In the genomic region with DNA sequence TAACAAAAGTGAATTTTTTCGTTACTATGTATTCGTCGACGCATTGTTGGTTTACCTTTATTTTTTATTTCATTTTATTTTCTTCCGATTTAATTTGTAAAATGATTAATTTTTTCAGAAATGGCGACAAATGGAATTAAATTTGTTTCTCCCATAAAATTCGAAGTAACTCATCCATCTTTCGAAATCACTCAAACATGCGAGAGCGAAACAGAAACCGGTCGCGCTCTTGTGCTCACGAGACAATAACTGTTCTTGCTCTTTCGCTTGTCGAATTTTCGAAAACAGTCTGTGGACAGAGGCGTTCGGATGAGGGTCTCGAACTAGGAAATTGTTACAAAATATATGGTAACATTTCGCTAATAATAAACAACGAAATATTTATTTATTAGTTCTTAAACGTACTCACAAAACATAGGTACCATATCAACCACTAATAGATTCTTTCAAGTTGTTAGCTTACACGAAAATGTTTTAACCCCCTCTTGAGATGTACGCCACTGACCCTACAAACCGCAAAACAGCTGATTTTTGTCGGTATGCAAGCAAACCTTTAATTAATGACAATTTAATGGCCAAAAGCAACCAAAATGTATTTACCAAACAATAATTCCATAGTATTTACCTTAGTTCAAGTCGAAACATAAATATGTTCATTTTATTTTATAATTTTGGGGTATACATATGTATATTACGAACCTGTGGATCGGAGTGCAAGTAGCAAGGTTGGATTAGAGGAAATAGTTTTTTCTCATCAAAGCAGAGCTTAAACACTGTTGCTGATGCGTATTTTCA, we compare ENCODE assay signal across 5 fruit fly cellular contexts.
TF ChIP-seq lines count a peak whose summit lies in the region.

No protein-coding gene starts in this region.

- TF ChIP-seq CTCF in whole organism, embryonic (GFP tag; optimal IDR thresholded peaks at IDR 0.05; lab: Kevin White, UChicago): peak; percentile 65

TF ChIP-seq in whole organism, adult, 20 proteins besides CTCF, POLR2A, EP300 and RAD21 (continues in another document):
- TF ChIP-seq Clk (GFP tag; optimal IDR thresholded peaks at IDR 0.05; lab: Kevin White, UChicago) (peak; percentile 83), cic (GFP tag; optimal IDR thresholded peaks at IDR 0.05; lab: Kevin White, UChicago) (peak; percentile 32), Mnt (GFP tag; optimal IDR thresholded peaks at IDR 0.05; lab: Kevin White, UChicago) (peak; percentile 74), cnc (optimal IDR thresholded peaks at IDR 0.05; lab: Kevin White, UChicago) (no peak), CG1620 (GFP tag; optimal IDR thresholded peaks at IDR 0.05; lab: Kevin White, UChicago) (peak; percentile 92), kay (GFP tag; lab: Kevin White, UChicago; ENCODE audit: borderline replicate concordance) (peak; percentile 95), bab1 (GFP tag; optimal IDR thresholded peaks at IDR 0.05; lab: Kevin White, UChicago) (peak; percentile 98), CG7045 (GFP tag; optimal IDR thresholded peaks at IDR 0.05; lab: Kevin White, UChicago) (peak; percentile 97), tj (GFP tag; optimal IDR thresholded peaks at IDR 0.05; lab: Kevin White, UChicago) (peak; percentile 75), CG33017 (tag; optimal IDR thresholded peaks at IDR 0.05; lab: Kevin White, UChicago) (peak; percentile 91), pad (GFP tag; optimal IDR thresholded peaks at IDR 0.05; lab: Kevin White, UChicago) (peak; percentile 86), toe (GFP tag; optimal IDR thresholded peaks at IDR 0.05; lab: Kevin White, UChicago) (peak; percentile 96), CG5204 (GFP tag; optimal IDR thresholded peaks at IDR 0.05; lab: Kevin White, UChicago) (peak; percentile 93), CG14711 (tag; optimal IDR thresholded peaks at IDR 0.05; lab: Kevin White, UChicago) (peak; percentile 89), CG12768 (GFP tag; optimal IDR thresholded peaks at IDR 0.05; lab: Kevin White, UChicago) (peak; percentile 91), CG11617 (GFP tag; optimal IDR thresholded peaks at IDR 0.05; lab: Kevin White, UChicago) (peak; percentile 91)

TF ChIP-seq in whole organism, embryonic, 481 proteins besides CTCF, POLR2A, EP300 and RAD21 (continues in another document):
- TF ChIP-seq CG10431 (GFP tag; optimal IDR thresholded peaks at IDR 0.05; lab: Kevin White, UChicago) (peak; percentile 89), CG12391 (tag; optimal IDR thresholded peaks at IDR 0.05; lab: Kevin White, UChicago) (peak; percentile 98), trem (tag; optimal IDR thresholded peaks at IDR 0.05; lab: Kevin White, UChicago) (peak; percentile 95), H2.0 (GFP tag; IDR thresholded peaks at IDR 0.05; lab: Robert Waterston, UW) (peak; percentile 96), CG4707 (GFP tag; optimal IDR thresholded peaks at IDR 0.05; lab: Kevin White, UChicago) (peak; percentile 86), CG9797 (GFP tag; optimal IDR thresholded peaks at IDR 0.05; lab: Kevin White, UChicago) (peak; percentile 31), zfh2 (GFP tag; optimal IDR thresholded peaks at IDR 0.05; lab: Kevin White, UChicago) (peak; percentile 97), CG18011 (GFP tag; optimal IDR thresholded peaks at IDR 0.05; lab: Kevin White, UChicago) (peak; percentile 90), pros (GFP tag; optimal IDR thresholded peaks at IDR 0.05; lab: Kevin White, UChicago) (peak; percentile 87), mam (GFP tag; optimal IDR thresholded peaks at IDR 0.05; lab: Kevin White, UChicago) (peak; percentile 98), phol (tag; optimal IDR thresholded peaks at IDR 0.05; lab: Kevin White, UChicago) (peak; percentile 97), lbe (GFP tag; optimal IDR thresholded peaks at IDR 0.05; lab: Kevin White, UChicago) (peak; percentile 95), CG1832 (GFP tag; optimal IDR thresholded peaks at IDR 0.05; lab: Kevin White, UChicago) (no peak), CG8478 (optimal IDR thresholded peaks at IDR 0.05; lab: Kevin White, UChicago) (no peak), sc (optimal IDR thresholded peaks at IDR 0.05; lab: Kevin White, UChicago) (no peak), sc (GFP tag; optimal IDR thresholded peaks at IDR 0.05; lab: Kevin White, UChicago) (peak; percentile 92), E2f1 (GFP tag; IDR thresholded peaks at IDR 0.05; lab: Robert Waterston, UW) (peak; percentile 97)

TF ChIP-seq in whole organism, prepupa, 60 proteins besides CTCF, POLR2A, EP300 and RAD21 (continues in another document):
- peak; percentile 98 for TF ChIP-seq esn (GFP tag; optimal IDR thresholded peaks at IDR 0.05; lab: Kevin White, UChicago)
- peak; percentile 95 for TF ChIP-seq CG6808 (GFP tag; optimal IDR thresholded peaks at IDR 0.05; lab: Kevin White, UChicago)
- peak; percentile 94 for TF ChIP-seq CG11294 (GFP tag; IDR thresholded peaks at IDR 0.05; lab: Robert Waterston, UW)
- peak; percentile 98 for TF ChIP-seq Hr4 (GFP tag; optimal IDR thresholded peaks at IDR 0.05; lab: Kevin White, UChicago)
- TF ChIP-seq Lpt (GFP tag; optimal IDR thresholded peaks at IDR 0.05; lab: Kevin White, UChicago): peak; percentile 95
- peak; percentile 88 for TF ChIP-seq fkh (GFP tag; optimal IDR thresholded peaks at IDR 0.05; lab: Kevin White, UChicago)
- TF ChIP-seq CG4318 (GFP tag; optimal IDR thresholded peaks at IDR 0.05; lab: Kevin White, UChicago): peak; percentile 91
- TF ChIP-seq cyc (GFP tag; optimal IDR thresholded peaks at IDR 0.05; lab: Kevin White, UChicago): peak; percentile 98
- TF ChIP-seq CG6163 (GFP tag; IDR thresholded peaks at IDR 0.05; lab: Robert Waterston, UW): peak; percentile 98
- peak; percentile 96 for TF ChIP-seq CG10669 (GFP tag; optimal IDR thresholded peaks at IDR 0.05; lab: Kevin White, UChicago)
- no peak for TF ChIP-seq Hr38 (GFP tag; optimal IDR thresholded peaks at IDR 0.05; lab: Kevin White, UChicago)
- TF ChIP-seq ss (GFP tag; optimal IDR thresholded peaks at IDR 0.05; lab: Kevin White, UChicago): peak; percentile 94 to 97
- TF ChIP-seq Eip93F (GFP tag; optimal IDR thresholded peaks at IDR 0.05; lab: Kevin White, UChicago): peak; percentile 88
- TF ChIP-seq CG1621 (tag; optimal IDR thresholded peaks at IDR 0.05; lab: Kevin White, UChicago): peak; percentile 96
- TF ChIP-seq CG6276 (GFP tag; optimal IDR thresholded peaks at IDR 0.05; lab: Kevin White, UChicago): peak; percentile 92
- TF ChIP-seq CG9139 (GFP tag; optimal IDR thresholded peaks at IDR 0.05; lab: Kevin White, UChicago): peak; percentile 91
- peak; percentile 94 for TF ChIP-seq CG8319 (GFP tag; optimal IDR thresholded peaks at IDR 0.05; lab: Kevin White, UChicago)

TF ChIP-seq in whole organism, pupa, 21 proteins besides CTCF, POLR2A, EP300 and RAD21 (continues in another document):
- TF ChIP-seq CG10348 (GFP tag; IDR thresholded peaks at IDR 0.05; lab: Robert Waterston, UW): peak; percentile 86
- TF ChIP-seq Pif1A (GFP tag; optimal IDR thresholded peaks at IDR 0.05; lab: Kevin White, UChicago): peak; percentile 97
- TF ChIP-seq Snoo (tag; optimal IDR thresholded peaks at IDR 0.05; lab: Kevin White, UChicago): peak; percentile 98
- TF ChIP-seq gl (tag; optimal IDR thresholded peaks at IDR 0.05; lab: Kevin White, UChicago): peak; percentile 91
- peak; percentile 97 for TF ChIP-seq Pif1B (GFP tag; optimal IDR thresholded peaks at IDR 0.05; lab: Kevin White, UChicago)
- TF ChIP-seq CG32121 (GFP tag; IDR thresholded peaks at IDR 0.05; lab: Robert Waterston, UW): peak; percentile 97
- peak; percentile 96 for TF ChIP-seq CG34367 (tag; optimal IDR thresholded peaks at IDR 0.05; lab: Kevin White, UChicago)
- TF ChIP-seq fd96Ca (GFP tag; IDR thresholded peaks at IDR 0.05; lab: Robert Waterston, UW): peak; percentile 97
- TF ChIP-seq D1 (tag; optimal IDR thresholded peaks at IDR 0.05; lab: Kevin White, UChicago): peak; percentile 85
- peak; percentile 96 for TF ChIP-seq CG14655 (GFP tag; optimal IDR thresholded peaks at IDR 0.05; lab: Kevin White, UChicago)
- peak; percentile 96 for TF ChIP-seq CG17806 (tag; optimal IDR thresholded peaks at IDR 0.05; lab: Kevin White, UChicago)
- peak; percentile 97 for TF ChIP-seq CG8301 (tag; optimal IDR thresholded peaks at IDR 0.05; lab: Kevin White, UChicago)
- no peak for TF ChIP-seq EcR (GFP tag; optimal IDR thresholded peaks at IDR 0.05; lab: Kevin White, UChicago)
- no peak for TF ChIP-seq CG4496 (GFP tag; IDR thresholded peaks at IDR 0.05; lab: Robert Waterston, UW)
- peak; percentile 89 for TF ChIP-seq rn (GFP tag; IDR thresholded peaks at IDR 0.05; lab: Robert Waterston, UW)
- TF ChIP-seq CG15710 (tag; optimal IDR thresholded peaks at IDR 0.05; lab: Kevin White, UChicago): peak; percentile 97
- peak; percentile 96 for TF ChIP-seq CG9948 (tag; optimal IDR thresholded peaks at IDR 0.05; lab: Kevin White, UChicago)
- TF ChIP-seq CG8159 (tag; optimal IDR thresholded peaks at IDR 0.05; lab: Kevin White, UChicago): peak; percentile 97

TF ChIP-seq in whole organism, wandering third instar larva, 38 proteins besides CTCF, POLR2A, EP300 and RAD21 (continues in another document):
- TF ChIP-seq br (GFP tag; optimal IDR thresholded peaks at IDR 0.05; lab: Kevin White, UChicago): peak; percentile 98
- TF ChIP-seq lola (GFP tag; optimal IDR thresholded peaks at IDR 0.05; lab: Kevin White, UChicago): no peak
- TF ChIP-seq h (GFP tag; optimal IDR thresholded peaks at IDR 0.05; lab: Kevin White, UChicago): peak; percentile 98
- peak; percentile 90 for TF ChIP-seq brk (GFP tag; optimal IDR thresholded peaks at IDR 0.05; lab: Kevin White, UChicago)
- no peak for TF ChIP-seq usp (GFP tag; optimal IDR thresholded peaks at IDR 0.05; lab: Kevin White, UChicago)
- TF ChIP-seq GATAd (GFP tag; optimal IDR thresholded peaks at IDR 0.05; lab: Kevin White, UChicago): peak; percentile 83
- TF ChIP-seq jim (GFP tag; optimal IDR thresholded peaks at IDR 0.05; lab: Kevin White, UChicago): no peak
- peak; percentile 96 for TF ChIP-seq dmrt93B (GFP tag; optimal IDR thresholded peaks at IDR 0.05; lab: Kevin White, UChicago)
- peak; percentile 96 for TF ChIP-seq Hnf4 (GFP tag; optimal IDR thresholded peaks at IDR 0.05; lab: Kevin White, UChicago)
- no peak for TF ChIP-seq Vsx2 (GFP tag; optimal IDR thresholded peaks at IDR 0.05; lab: Kevin White, UChicago; ENCODE audit: partially characterized antibody)
- TF ChIP-seq Myc (optimal IDR thresholded peaks at IDR 0.05; lab: Kevin White, UChicago): peak; percentile 50
- peak; percentile 92 for TF ChIP-seq sage (GFP tag; optimal IDR thresholded peaks at IDR 0.05; lab: Kevin White, UChicago)
- TF ChIP-seq Rel (GFP tag; optimal IDR thresholded peaks at IDR 0.05; lab: Kevin White, UChicago): peak; percentile 66
- peak; percentile 89 for TF ChIP-seq Rel (tag; optimal IDR thresholded peaks at IDR 0.05; lab: Kevin White, UChicago)
- peak; percentile 17 for TF ChIP-seq Dfd (GFP tag; optimal IDR thresholded peaks at IDR 0.05; lab: Kevin White, UChicago)
- no peak for TF ChIP-seq Abd-B (GFP tag; optimal IDR thresholded peaks at IDR 0.05; lab: Kevin White, UChicago)
- TF ChIP-seq CG9705 (GFP tag; optimal IDR thresholded peaks at IDR 0.05; lab: Kevin White, UChicago): peak; percentile 98
- peak; percentile 53 for TF ChIP-seq Hr83 (GFP tag; optimal IDR thresholded peaks at IDR 0.05; lab: Kevin White, UChicago; ENCODE audit: poor library complexity, severe bottlenecking)
- TF ChIP-seq tai (GFP tag; optimal IDR thresholded peaks at IDR 0.05; lab: Kevin White, UChicago): peak; percentile 85
- TF ChIP-seq Hr78 (GFP tag; optimal IDR thresholded peaks at IDR 0.05; lab: Kevin White, UChicago): no peak
- TF ChIP-seq ey (GFP tag; optimal IDR thresholded peaks at IDR 0.05; lab: Kevin White, UChicago): peak; percentile 97
